Worm (Caenorhabditis elegans): ENCODE results near the gene fezf-1.
A peak's percentile ranks its signal among the peaks of the same experiment; 100 is the strongest.

fezf-1 gene

ce11 chrIV:13505144-13505543 is 39.2 kb downstream of the fezf-1 start, which contains the start of gene seld-1:
TSS of gene seld-1 (plus strand) at chrIV:13505444.
- TF ChIP-seq zag-1 (tag; optimal IDR thresholded peaks at IDR 0.05) (no peak), elt-2 (tag; optimal IDR thresholded peaks at IDR 0.05) (no peak), ceh-16 (tag; optimal IDR thresholded peaks at IDR 0.05) (no peak), pha-4 (tag; optimal IDR thresholded peaks at IDR 0.05) (no peak), R02D3.7 (tag; optimal IDR thresholded peaks at IDR 0.05) (no peak), lsy-12 (tag; optimal IDR thresholded peaks at IDR 0.05) (no peak), aly-2 (tag; optimal IDR thresholded peaks at IDR 0.05) (no peak), ceh-9 (tag; optimal IDR thresholded peaks at IDR 0.05) (no peak)

DNA sequence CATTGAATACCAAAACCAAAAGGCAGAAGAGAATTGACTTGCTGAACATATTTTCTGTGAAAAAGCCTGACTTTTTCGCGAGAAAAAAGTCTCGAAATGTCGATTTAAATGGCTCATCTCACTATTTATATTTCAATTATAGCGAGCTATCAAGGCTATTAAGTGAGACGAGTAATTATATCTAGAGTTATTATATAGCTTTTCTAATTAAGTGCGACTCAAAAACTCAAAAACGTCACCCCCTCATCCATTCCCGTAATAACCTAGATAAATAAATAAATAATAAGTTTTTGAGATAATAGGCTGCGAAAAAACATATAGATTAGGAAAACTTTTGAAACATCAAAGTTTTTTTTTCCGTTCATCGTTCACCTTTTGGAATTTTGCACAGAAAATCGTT is 39.8 kb downstream of the fezf-1 start, which contains the start of gene nlp-17:
nlp-17 (minus strand) TSS at position 101 of the 400 bp plus-strand sequence.
- TF ChIP-seq ceh-9 (tag; optimal IDR thresholded peaks at IDR 0.05) (no peak), hmg-11 (tag; optimal IDR thresholded peaks at IDR 0.05) (no peak), fkh-10 (GFP tag; optimal IDR thresholded peaks at IDR 0.05) (no peak), pha-4 (tag; optimal IDR thresholded peaks at IDR 0.05) (no peak), elt-1 (tag; optimal IDR thresholded peaks at IDR 0.05) (no peak), nhr-23 (tag; optimal IDR thresholded peaks at IDR 0.05) (no peak), nhr-76 (tag; optimal IDR thresholded peaks at IDR 0.05) (no peak), nhr-11 (tag; optimal IDR thresholded peaks at IDR 0.05) (no peak), nhr-77 (tag; optimal IDR thresholded peaks at IDR 0.05) (no peak), pqm-1 (tag; optimal IDR thresholded peaks at IDR 0.05) (no peak), nhr-12 (tag; optimal IDR thresholded peaks at IDR 0.05) (no peak), zag-1 (tag; optimal IDR thresholded peaks at IDR 0.05) (no peak), lin-15B (tag; optimal IDR thresholded peaks at IDR 0.05) (no peak), ztf-4 (tag; optimal IDR thresholded peaks at IDR 0.05) (no peak), aly-2 (tag; optimal IDR thresholded peaks at IDR 0.05) (no peak), nhr-43 (tag; optimal IDR thresholded peaks at IDR 0.05; ENCODE audit: poor library complexity, severe bottlenecking) (no peak), sea-2 (GFP tag; optimal IDR thresholded peaks at IDR 0.05) (no peak), nfya-1 (tag; optimal IDR thresholded peaks at IDR 0.05; ENCODE audit: insufficient read depth) (no peak), elt-2 (tag; optimal IDR thresholded peaks at IDR 0.05) (no peak), ama-1 (optimal IDR thresholded peaks at IDR 0.05) (no peak)

ce11 chrIV:13508924-13509323 is 43.0 kb downstream of the fezf-1 start, which contains the start of gene afmd-2:
TSS of gene afmd-2 (plus strand) at chrIV:13509224.
- no peak for TF ChIP-seq ceh-16 (tag; optimal IDR thresholded peaks at IDR 0.05)
- TF ChIP-seq egl-27 (tag; optimal IDR thresholded peaks at IDR 0.05), result no peak
- peak; percentile 30 for TF ChIP-seq pha-4 (tag; optimal IDR thresholded peaks at IDR 0.05)
- no peak for TF ChIP-seq fkh-10 (GFP tag; optimal IDR thresholded peaks at IDR 0.05)

ce11 chrIV:13510049-13510448 is 44.2 kb downstream of the fezf-1 start:
- TF ChIP-seq zag-1 (tag; optimal IDR thresholded peaks at IDR 0.05) (no peak), hmg-11 (tag; optimal IDR thresholded peaks at IDR 0.05) (no peak), fkh-2 (tag; optimal IDR thresholded peaks at IDR 0.05) (no peak), skn-1 (tag; optimal IDR thresholded peaks at IDR 0.05) (no peak)

DNA sequence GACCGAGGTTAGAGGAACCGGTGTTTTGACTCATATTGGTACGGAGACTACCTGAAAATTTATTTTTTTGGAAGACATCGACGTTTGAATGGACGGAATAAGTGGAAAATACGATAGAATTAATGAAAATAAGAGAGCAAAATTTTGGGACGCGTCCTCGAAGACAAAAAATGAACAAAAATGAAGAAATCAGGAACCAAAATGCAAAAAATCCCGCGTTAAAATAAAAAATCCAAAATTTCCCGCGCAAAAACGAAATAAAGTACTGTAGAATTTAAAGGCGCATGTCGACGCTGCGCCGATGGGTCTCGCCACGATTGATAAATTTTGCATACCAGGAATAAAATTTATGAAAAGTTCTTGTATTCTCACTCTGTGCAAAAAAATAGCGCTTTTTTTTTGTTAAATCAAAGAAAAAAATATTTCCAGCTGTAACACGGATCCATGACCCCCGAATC is 46.2 kb downstream of the fezf-1 start, which contains the start of gene puf-3:
puf-3 (minus strand) TSS at position 51 of the 458 bp plus-strand sequence.
- no peak for TF ChIP-seq ceh-82 (tag; optimal IDR thresholded peaks at IDR 0.05)
- TF ChIP-seq aly-2 (tag; optimal IDR thresholded peaks at IDR 0.05), result no peak
- no peak for TF ChIP-seq jun-1 (tag; optimal IDR thresholded peaks at IDR 0.05)
- no peak for TF ChIP-seq unc-39 (tag; optimal IDR thresholded peaks at IDR 0.05)
- no peak for TF ChIP-seq nhr-43 (tag; optimal IDR thresholded peaks at IDR 0.05; ENCODE audit: poor library complexity, severe bottlenecking)
- no peak for TF ChIP-seq ceh-28 (tag; optimal IDR thresholded peaks at IDR 0.05)
- TF ChIP-seq R02D3.7 (tag; optimal IDR thresholded peaks at IDR 0.05), result no peak

DNA sequence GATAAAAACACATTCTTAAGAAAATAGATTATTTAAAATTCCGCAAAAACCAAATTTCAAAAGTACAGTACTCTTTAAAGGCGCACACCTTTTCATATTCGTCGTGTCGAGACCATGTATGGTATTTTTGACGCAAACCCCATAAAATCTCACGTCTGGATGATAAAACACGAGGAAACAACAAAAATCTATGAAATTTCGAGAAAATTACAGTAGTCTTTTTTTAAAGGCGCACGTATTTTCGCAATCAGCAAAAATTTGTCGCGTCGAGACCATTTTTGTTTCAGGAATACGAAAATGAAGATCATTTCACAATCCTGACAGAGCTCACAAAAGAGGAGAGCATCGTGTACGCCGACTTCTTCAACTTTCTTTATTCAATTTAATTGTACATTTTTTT is 47.1 kb downstream of the fezf-1 start:
- TF ChIP-seq mdl-1 (tag; optimal IDR thresholded peaks at IDR 0.05) (no peak), ama-1 (optimal IDR thresholded peaks at IDR 0.05) (peak; percentile 11)

Data from whole organism, L3 larva.